Worm (Caenorhabditis elegans): ENCODE results near the gene ubc-7.

ce11 chrIII:9623460-9623859, 7.5 kb downstream of the ubc-7 start:
- peak; percentile 47 for TF ChIP-seq F52B5.7 (tag; optimal IDR thresholded peaks at IDR 0.05)
- no peak for TF ChIP-seq sea-2 (GFP tag; IDR thresholded peaks at IDR 0.05)
- TF ChIP-seq cebp-1 (GFP tag; IDR thresholded peaks at IDR 0.05), result no peak
- TF ChIP-seq cebp-1 (tag; optimal IDR thresholded peaks at IDR 0.05), result no peak
- no peak for TF ChIP-seq F57C9.4 (tag; optimal IDR thresholded peaks at IDR 0.05)
- no peak for TF ChIP-seq bed-1 (GFP tag; IDR thresholded peaks at IDR 0.05)
